Worm (Caenorhabditis elegans): ENCODE results near the gene nhr-274.

DNA sequence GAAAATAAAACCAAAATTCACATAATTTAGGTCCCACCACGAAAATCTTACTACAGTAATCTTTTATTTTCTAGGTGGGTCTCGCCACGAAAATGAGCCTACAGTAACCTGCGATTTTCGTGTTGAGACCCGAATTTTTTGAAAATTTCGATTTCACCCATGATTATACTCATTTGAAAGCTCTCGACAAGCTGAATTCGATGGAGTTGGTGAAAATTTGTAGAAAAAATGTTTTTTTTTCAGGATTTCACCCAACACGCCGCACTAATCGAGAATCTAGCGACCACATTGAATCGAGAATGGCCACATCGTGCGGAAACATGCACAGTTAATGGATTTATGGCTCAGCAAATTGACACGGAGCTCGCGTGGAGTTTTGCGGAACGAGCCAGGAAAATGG is 17.8 kb upstream of the nhr-274 start:
- TF ChIP-seq lin-15B (tag; optimal IDR thresholded peaks at IDR 0.05) (no peak), unc-62 (GFP tag; optimal IDR thresholded peaks at IDR 0.05) (no peak), ama-1 (optimal IDR thresholded peaks at IDR 0.05) (no peak), nhr-19 (GFP tag; conservative IDR thresholded peaks at IDR 0.05) (no peak), zag-1 (tag; optimal IDR thresholded peaks at IDR 0.05) (no peak), nhr-85 (tag) (no peak), ceh-90 (tag; optimal IDR thresholded peaks at IDR 0.05) (no peak), lsy-2 (tag; optimal IDR thresholded peaks at IDR 0.05) (no peak), lin-13 (GFP tag; optimal IDR thresholded peaks at IDR 0.05) (no peak), efl-1 (optimal IDR thresholded peaks at IDR 0.05) (no peak), efl-1 (GFP tag; optimal IDR thresholded peaks at IDR 0.05 in 1 of 2) (no peak), nhr-237 (tag; optimal IDR thresholded peaks at IDR 0.05) (no peak), elt-3 (tag; optimal IDR thresholded peaks at IDR 0.05) (no peak), snpc-4 (tag; optimal IDR thresholded peaks at IDR 0.05) (no peak)
